Worm (Caenorhabditis elegans): ENCODE measurements around the gene F22H10.3.
A peak's percentile ranks its signal among the peaks of the same experiment; 100 is the strongest.

Gene F22H10.3

ce11 chrX:16677672-16678071 is at the start of gene F22H10.3:
F22H10.3 (minus strand) TSS chrX:16677707.
- TF ChIP-seq elt-2 (tag; optimal IDR thresholded peaks at IDR 0.05) = peak; percentile 79
- no peak for TF ChIP-seq nhr-67 (tag; optimal IDR thresholded peaks at IDR 0.05)
- TF ChIP-seq snpc-4 (tag; optimal IDR thresholded peaks at IDR 0.05) = no peak
- no peak for TF ChIP-seq tbx-2 (tag; optimal IDR thresholded peaks at IDR 0.05)
- TF ChIP-seq pha-4 (tag; optimal IDR thresholded peaks at IDR 0.05) = peak; percentile 52
- TF ChIP-seq fkh-2 (tag; optimal IDR thresholded peaks at IDR 0.05) = no peak
- no peak for TF ChIP-seq hmg-11 (tag; optimal IDR thresholded peaks at IDR 0.05)
- TF ChIP-seq ztf-11 (tag; optimal IDR thresholded peaks at IDR 0.05) = no peak
- TF ChIP-seq ama-1 (optimal IDR thresholded peaks at IDR 0.05) = no peak
- no peak for TF ChIP-seq sea-2 (GFP tag; optimal IDR thresholded peaks at IDR 0.05)
- TF ChIP-seq ceh-9 (tag; optimal IDR thresholded peaks at IDR 0.05) = no peak
- no peak for TF ChIP-seq jun-1 (tag; optimal IDR thresholded peaks at IDR 0.05)
- TF ChIP-seq ceh-82 (tag; optimal IDR thresholded peaks at IDR 0.05) = no peak
- no peak for TF ChIP-seq R02D3.7 (tag; optimal IDR thresholded peaks at IDR 0.05)
- TF ChIP-seq eor-1 (tag; optimal IDR thresholded peaks at IDR 0.05) = no peak
- no peak for TF ChIP-seq zag-1 (tag; optimal IDR thresholded peaks at IDR 0.05)
- TF ChIP-seq nhr-25 (tag; optimal IDR thresholded peaks at IDR 0.05) = no peak
- no peak for TF ChIP-seq ztf-4 (tag; optimal IDR thresholded peaks at IDR 0.05)
- peak; percentile 82 for TF ChIP-seq pqm-1 (tag; optimal IDR thresholded peaks at IDR 0.05)
- TF ChIP-seq nhr-77 (tag; optimal IDR thresholded peaks at IDR 0.05) = no peak
- no peak for TF ChIP-seq ceh-16 (tag; optimal IDR thresholded peaks at IDR 0.05)
- TF ChIP-seq mdl-1 (tag; optimal IDR thresholded peaks at IDR 0.05) = no peak

ce11 chrX:16726879-16727278 is 49.4 kb upstream of the F22H10.3 start:
- TF ChIP-seq egl-5 (tag; optimal IDR thresholded peaks at IDR 0.05) (peak; percentile 81), ceh-16 (tag; optimal IDR thresholded peaks at IDR 0.05) (no peak), egl-27 (tag; optimal IDR thresholded peaks at IDR 0.05) (peak; percentile 75), fos-1 (tag; optimal IDR thresholded peaks at IDR 0.05) (peak; percentile 50), ztf-4 (tag; optimal IDR thresholded peaks at IDR 0.05) (peak; percentile 11), nhr-25 (tag; optimal IDR thresholded peaks at IDR 0.05) (peak; percentile 94), zag-1 (tag; optimal IDR thresholded peaks at IDR 0.05) (peak; percentile 42), pqm-1 (tag; optimal IDR thresholded peaks at IDR 0.05) (peak; percentile 81), lsy-12 (tag; optimal IDR thresholded peaks at IDR 0.05) (peak; percentile 83), nhr-23 (tag; optimal IDR thresholded peaks at IDR 0.05) (peak; percentile 85), R02D3.7 (tag; optimal IDR thresholded peaks at IDR 0.05) (peak; percentile 63), nhr-67 (tag; optimal IDR thresholded peaks at IDR 0.05) (no peak), elt-3 (tag; optimal IDR thresholded peaks at IDR 0.05) (peak in 2 of 3 experiments; percentile 36 to 55), daf-12 (tag; optimal IDR thresholded peaks at IDR 0.05) (no peak), mdl-1 (tag; optimal IDR thresholded peaks at IDR 0.05) (peak; percentile 85), nhr-237 (tag; optimal IDR thresholded peaks at IDR 0.05) (no peak), tbx-2 (tag; optimal IDR thresholded peaks at IDR 0.05) (peak; percentile 87), aly-2 (tag; optimal IDR thresholded peaks at IDR 0.05) (no peak), elt-1 (tag; optimal IDR thresholded peaks at IDR 0.05) (peak; percentile 50), lin-15B (tag; optimal IDR thresholded peaks at IDR 0.05) (peak; percentile 53), ceh-82 (tag; optimal IDR thresholded peaks at IDR 0.05) (peak; percentile 20), hmg-11 (tag; optimal IDR thresholded peaks at IDR 0.05) (peak; percentile 97), pha-4 (tag; optimal IDR thresholded peaks at IDR 0.05) (peak; percentile 86), ceh-9 (tag; optimal IDR thresholded peaks at IDR 0.05) (no peak), nhr-43 (tag; optimal IDR thresholded peaks at IDR 0.05; ENCODE audit: poor library complexity, severe bottlenecking) (peak; percentile 84), nfya-1 (tag; optimal IDR thresholded peaks at IDR 0.05; ENCODE audit: insufficient read depth) (peak; percentile 92), snpc-4 (tag; optimal IDR thresholded peaks at IDR 0.05) (peak; percentile 71), unc-62 (GFP tag; optimal IDR thresholded peaks at IDR 0.05) (peak; percentile 54), unc-39 (tag; optimal IDR thresholded peaks at IDR 0.05) (no peak), jun-1 (tag; optimal IDR thresholded peaks at IDR 0.05) (peak; percentile 97), nhr-11 (tag; optimal IDR thresholded peaks at IDR 0.05) (peak; percentile 91), skn-1 (tag; optimal IDR thresholded peaks at IDR 0.05) (peak; percentile 62), sea-2 (GFP tag; optimal IDR thresholded peaks at IDR 0.05) (no peak), fkh-2 (tag; optimal IDR thresholded peaks at IDR 0.05) (no peak), elt-2 (tag; optimal IDR thresholded peaks at IDR 0.05) (peak; percentile 93), lin-39 (tag; optimal IDR thresholded peaks at IDR 0.05) (peak; percentile 91), fkh-10 (GFP tag; optimal IDR thresholded peaks at IDR 0.05) (peak; percentile 46), ceh-28 (tag; optimal IDR thresholded peaks at IDR 0.05) (peak; percentile 74)

Data from whole organism, L3 larva.